Fruit fly (Drosophila melanogaster) whole organism, embryonic: ENCODE results near the gene Sbp2.
A peak's percentile ranks its signal among the peaks of the same experiment; 100 is the strongest.

Experiments used
- Adf1 ChIP-seq: fragments of 200-800 bp; sonication (Bioruptor generic); IDR thresholded peaks from 2 replicates; pipeline ENCODE4 v1.3.6; 2022; ENCODE audit warnings: missing biosample characterization, missing genetic modification characterization
- Atf6 ChIP-seq: fragments of 200-800 bp; sonication (Bioruptor generic); IDR thresholded peaks from 2 replicates; pipeline ENCODE4 v1.3.6; 2022; ENCODE audit warnings: missing biosample characterization, missing genetic modification characterization
- Awh ChIP-seq: fragments of 200-800 bp; sonication (Bioruptor generic); IDR thresholded peaks from 2 replicates; pipeline ENCODE4, ENCODE4 v1.3.6; 2022; ENCODE audit warnings: missing biosample characterization, missing genetic modification characterization
- BtbVII ChIP-seq: fragments of 200-800 bp; sonication (Bioruptor generic); optimal IDR thresholded peaks from 3 replicates; lab custom pipeline; 2017; ENCODE audit warnings: missing biosample characterization, mild to moderate bottlenecking, missing genetic modification characterization
- CG11085 ChIP-seq: fragments of 200-800 bp; sonication (Bioruptor generic); IDR thresholded peaks from 2 replicates; pipeline ENCODE4 v1.3.6; 2022; ENCODE audit warnings: missing biosample characterization, missing genetic modification characterization
- CG11560 ChIP-seq: fragments of 200-800 bp; sonication (Bioruptor generic); IDR thresholded peaks from 3 replicates; pipeline ENCODE4 v1.3.6; 2022; ENCODE audit warnings: missing biosample characterization, missing genetic modification characterization
- CG12744 ChIP-seq: fragments of 200-800 bp; sonication (Bioruptor generic); optimal IDR thresholded peaks from 2 replicates; lab custom pipeline; 2016; ENCODE audit warnings: missing biosample characterization, missing genetic modification characterization
- CG1603 ChIP-seq: fragments of 200-800 bp; sonication (Bioruptor generic); optimal IDR thresholded peaks from 2 replicates; lab custom pipeline; 2019; ENCODE audit warnings: missing biosample characterization, mild to moderate bottlenecking, missing genetic modification characterization, moderate library complexity
- CG17568 ChIP-seq: fragments of 200-800 bp; sonication (Bioruptor generic); optimal IDR thresholded peaks from 2 replicates; lab custom pipeline; 2018; ENCODE audit warnings: missing biosample characterization, mild to moderate bottlenecking, missing genetic modification characterization, moderate library complexity
- CG18262 ChIP-seq: fragments of 200-800 bp; optimal IDR thresholded peaks from 3 replicates; lab custom pipeline; 2019; ENCODE audit warnings: missing biosample characterization, mild to moderate bottlenecking, missing genetic modification characterization, moderate library complexity
- CG2129 ChIP-seq: fragments of 200-800 bp; sonication (Bioruptor generic); IDR thresholded peaks from 2 replicates; pipeline ENCODE4 v1.3.6; 2022; ENCODE audit warnings: missing biosample characterization, missing genetic modification characterization; ENCODE audit not compliant: partially characterized antibody
- CG31224 ChIP-seq: fragments of 200-800 bp; sonication (Bioruptor generic); IDR thresholded peaks from 2 replicates; pipeline ENCODE4 v1.3.6; 2022; ENCODE audit warnings: missing biosample characterization, missing genetic modification characterization
- CG3281 ChIP-seq: fragments of 200-800 bp; sonication (Bioruptor generic); optimal IDR thresholded peaks from 3 replicates; lab custom pipeline; 2017; ENCODE audit warnings: missing biosample characterization, mild to moderate bottlenecking, missing genetic modification characterization
- CG4424 ChIP-seq: fragments of 200-800 bp; sonication (Bioruptor generic); optimal IDR thresholded peaks from 3 replicates; lab custom pipeline; 2016; ENCODE audit warnings: missing biosample characterization, missing genetic modification characterization
- CG4617 ChIP-seq: fragments of 200-800 bp; sonication (Bioruptor generic); optimal IDR thresholded peaks from 3 replicates; lab custom pipeline; 2016; ENCODE audit warnings: missing biosample characterization, missing genetic modification characterization, borderline replicate concordance
- CG4820 ChIP-seq: fragments of 200-800 bp; sonication (Bioruptor generic); optimal IDR thresholded peaks from 3 replicates; lab custom pipeline; 2016; ENCODE audit warnings: missing biosample characterization, missing genetic modification characterization
- CG6654 ChIP-seq: fragments of 200-800 bp; sonication (Bioruptor generic); optimal IDR thresholded peaks from 2 replicates; lab custom pipeline; 2017; ENCODE audit warnings: missing biosample characterization, mild to moderate bottlenecking, missing genetic modification characterization
- CG6791 ChIP-seq: fragments of 200-800 bp; sonication (Bioruptor generic); IDR thresholded peaks from 3 replicates; pipeline ENCODE4 v1.3.6; 2022; ENCODE audit warnings: missing biosample characterization, missing genetic modification characterization; ENCODE audit not compliant: partially characterized antibody
- CG7928 ChIP-seq: fragments of 200-800 bp; sonication (Bioruptor generic); optimal IDR thresholded peaks from 2 replicates; lab custom pipeline; 2017; ENCODE audit warnings: missing biosample characterization, mild to moderate bottlenecking, missing genetic modification characterization
- CG7963 ChIP-seq: fragments of 200-800 bp; sonication (Bioruptor generic); IDR thresholded peaks from 3 replicates; pipeline ENCODE4 v1.3.6; 2022; ENCODE audit warnings: missing biosample characterization, missing genetic modification characterization; ENCODE audit not compliant: partially characterized antibody
- CG9876 ChIP-seq: fragments of 200-800 bp; sonication (Bioruptor generic); optimal IDR thresholded peaks from 2 replicates; lab custom pipeline; 2016; ENCODE audit warnings: missing biosample characterization, missing genetic modification characterization
- CoRest ChIP-seq: fragments of 200-800 bp; sonication (Bioruptor generic); optimal IDR thresholded peaks from 3 replicates; lab custom pipeline; 2018; ENCODE audit warnings: missing biosample characterization, mild to moderate bottlenecking, missing genetic modification characterization, moderate library complexity
- Dbx ChIP-seq: fragments of 200-800 bp; sonication (Bioruptor generic); IDR thresholded peaks from 3 replicates; pipeline ENCODE4 v1.3.6; 2022; ENCODE audit warnings: missing biosample characterization, missing genetic modification characterization
- Deaf1 ChIP-seq: fragments of 200-800 bp; optimal IDR thresholded peaks from 3 replicates; lab custom pipeline; 2019; ENCODE audit warnings: missing biosample characterization, mild to moderate bottlenecking, missing genetic modification characterization, moderate library complexity
- Dip2 ChIP-seq: fragments of 200-800 bp; sonication (Bioruptor generic); IDR thresholded peaks from 2 replicates; pipeline ENCODE4 v1.3.6; 2022; ENCODE audit warnings: missing biosample characterization, missing genetic modification characterization
- H15 ChIP-seq: fragments of 200-800 bp; sonication (Bioruptor generic); IDR thresholded peaks from 3 replicates; pipeline ENCODE4 v1.3.6; 2022; ENCODE audit warnings: missing biosample characterization, missing genetic modification characterization
- Hr78 ChIP-seq, 2 experiments: fragments of 200-800 bp in 1 of 2; fragments of >200 bp in 1 of 2; sonication (Bioruptor generic) in 1 of 2; optimal IDR thresholded peaks; 2 replicates each; lab custom pipeline; 2017 to 2019; ENCODE audit warnings: missing biosample characterization in 2 of 2, missing genetic modification characterization in 2 of 2, mild to moderate bottlenecking in 1 of 2, moderate library complexity in 1 of 2
- Max ChIP-seq: fragments of 200-800 bp; sonication (Bioruptor generic); optimal IDR thresholded peaks from 2 replicates; lab custom pipeline; 2016; ENCODE audit warnings: missing biosample characterization, mild to moderate bottlenecking, missing genetic modification characterization
- Optix ChIP-seq: fragments of 200-800 bp; sonication (Bioruptor generic); IDR thresholded peaks from 3 replicates; pipeline ENCODE4 v1.3.6; 2022; ENCODE audit warnings: missing biosample characterization, missing genetic modification characterization
- Scr ChIP-seq: fragments of 200-800 bp; sonication (Bioruptor generic); IDR thresholded peaks from 2 replicates; pipeline ENCODE4 v1.3.6; 2022; ENCODE audit warnings: missing biosample characterization, missing genetic modification characterization; ENCODE audit not compliant: partially characterized antibody
- Taf1 ChIP-seq: fragments of 200-800 bp; sonication (Bioruptor generic); IDR thresholded peaks from 2 replicates; pipeline ENCODE4 v1.3.6; 2022; ENCODE audit warnings: missing biosample characterization, missing genetic modification characterization
- ara ChIP-seq: fragments of 200-800 bp; sonication (Bioruptor generic); IDR thresholded peaks from 2 replicates; pipeline ENCODE4 v1.3.6; 2022; ENCODE audit warnings: missing biosample characterization, missing genetic modification characterization
- chn ChIP-seq: fragments of 200-800 bp; sonication (Bioruptor generic); optimal IDR thresholded peaks from 2 replicates; lab custom pipeline; 2016; ENCODE audit warnings: missing biosample characterization, missing genetic modification characterization
- crc ChIP-seq: fragments of 200-800 bp; sonication (Bioruptor generic); optimal IDR thresholded peaks from 2 replicates; lab custom pipeline; 2016; ENCODE audit warnings: missing biosample characterization, missing genetic modification characterization
- crp ChIP-seq, 2 experiments: fragments of 200-800 bp; sonication (Bioruptor generic); optimal IDR thresholded peaks; 2 replicates in 1 of 2; 3 replicates in 1 of 2; lab custom pipeline; 2017; ENCODE audit warnings: missing biosample characterization in 2 of 2, missing genetic modification characterization in 2 of 2, mild to moderate bottlenecking in 1 of 2, moderate library complexity in 1 of 2
- dati ChIP-seq: fragments of 200-800 bp; sonication (Bioruptor generic); IDR thresholded peaks from 2 replicates; pipeline ENCODE4 v1.3.6; 2022; ENCODE audit warnings: missing biosample characterization, missing genetic modification characterization
- disco-r ChIP-seq: fragments of 200-800 bp; sonication (Bioruptor generic); optimal IDR thresholded peaks from 2 replicates; lab custom pipeline; 2016; ENCODE audit warnings: missing biosample characterization, missing genetic modification characterization
- fd64A ChIP-seq: fragments of 200-800 bp; sonication (Bioruptor generic); optimal IDR thresholded peaks from 3 replicates; lab custom pipeline; 2018; ENCODE audit warnings: missing biosample characterization, mild to moderate bottlenecking, missing genetic modification characterization
- gsb ChIP-seq: fragments of 200-800 bp; sonication (Bioruptor generic); IDR thresholded peaks from 2 replicates; pipeline ENCODE4 v1.3.6; 2022; ENCODE audit warnings: missing biosample characterization, missing genetic modification characterization
- jumu ChIP-seq: fragments of 200-800 bp; sonication (Bioruptor generic); optimal IDR thresholded peaks from 3 replicates; lab custom pipeline; 2016; ENCODE audit warnings: missing biosample characterization, missing genetic modification characterization
- kah ChIP-seq: fragments of 200-800 bp; sonication (Bioruptor generic); optimal IDR thresholded peaks from 2 replicates; lab custom pipeline; 2018; ENCODE audit warnings: missing biosample characterization, mild to moderate bottlenecking, missing genetic modification characterization
- luna ChIP-seq: fragments of 200-800 bp; sonication (Bioruptor generic); optimal IDR thresholded peaks from 2 replicates; lab custom pipeline; 2016; ENCODE audit warnings: missing biosample characterization, missing genetic modification characterization
- nerfin-2 ChIP-seq: fragments of 200-800 bp; sonication (Bioruptor generic); IDR thresholded peaks from 2 replicates; pipeline ENCODE4 v1.3.6; 2022; ENCODE audit warnings: missing biosample characterization, missing genetic modification characterization; ENCODE audit not compliant: partially characterized antibody
- peb ChIP-seq: fragments of 200-800 bp; sonication (Bioruptor generic); IDR thresholded peaks from 2 replicates; pipeline ENCODE4 v1.3.6; 2022; ENCODE audit warnings: missing biosample characterization, missing genetic modification characterization
- run ChIP-seq: fragments of 200-800 bp; sonication (Bioruptor generic); optimal IDR thresholded peaks from 3 replicates; lab custom pipeline; 2018; ENCODE audit warnings: missing biosample characterization, mild to moderate bottlenecking, missing genetic modification characterization
- scrt ChIP-seq: fragments of 200-800 bp; sonication (Bioruptor generic); optimal IDR thresholded peaks from 2 replicates; lab custom pipeline; 2018; ENCODE audit warnings: missing biosample characterization, mild to moderate bottlenecking, missing genetic modification characterization, moderate library complexity
- sens ChIP-seq: fragments of 200-800 bp; sonication (Bioruptor generic); peaks from one replicate; lab custom pipeline; 2016; ENCODE audit warnings: missing biosample characterization, missing genetic modification characterization
- sqz ChIP-seq: fragments of 200-800 bp; sonication (Bioruptor generic); optimal IDR thresholded peaks from 3 replicates; lab custom pipeline; 2018; ENCODE audit warnings: missing biosample characterization, mild to moderate bottlenecking, missing genetic modification characterization
- sug ChIP-seq: fragments of 200-800 bp; optimal IDR thresholded peaks from 2 replicates; lab custom pipeline; 2019; ENCODE audit warnings: missing biosample characterization, mild to moderate bottlenecking, missing genetic modification characterization, moderate library complexity

The Sbp2 gene

dm6 chr3L:8289336-8290258 is 14.4 kb upstream of the Sbp2 start, which contains the start of gene cert (continued):
- TF ChIP-seq CG2129 (peak; percentile 76), fd64A (GFP tag; lab: Kevin White, UChicago) (no peak), Atf6 (GFP tag; lab: Robert Waterston, UW) (0 out of 2 replicates have a peak, but pooled peaks have one; percentile 14), crp (GFP tag; optimal IDR thresholded peaks at IDR 0.05; lab: Kevin White, UChicago) (peak in 1 of 2 experiments; percentile 75), sens (peak; percentile 93), Dbx (GFP tag; lab: Robert Waterston, UW) (peak; percentile 36; the same call in 1 of the 3 replicates), Max (GFP tag; lab: Kevin White, UChicago) (peak; percentile 25), CG4820 (no peak), CG11085 (GFP tag; lab: Robert Waterston, UW) (no peak), run (tag; lab: Kevin White, UChicago) (no peak), CoRest (tag; lab: Kevin White, UChicago) (peak; percentile 33), crc (GFP tag; lab: Kevin White, UChicago) (no peak), chn (no peak), Taf1 (GFP tag; lab: Robert Waterston, UW) (no peak), kah (GFP tag; lab: Kevin White, UChicago) (peak; percentile 94), CG18262 (tag; lab: Kevin White, UChicago) (no peak), CG4617 (peak; percentile 37), CG7963 (GFP tag; lab: Robert Waterston, UW) (peak; percentile 81), Awh (GFP tag; lab: Robert Waterston, UW) (0 out of 2 replicates have a peak, but pooled peaks have one; percentile 25), CG31224 (GFP tag; lab: Robert Waterston, UW) (no peak), jumu (GFP tag; lab: Kevin White, UChicago) (no peak), disco-r (GFP tag; lab: Kevin White, UChicago) (no peak), Optix (GFP tag; lab: Robert Waterston, UW) (no peak), CG9876 (GFP tag; lab: Kevin White, UChicago) (no peak), peb (GFP tag; lab: Robert Waterston, UW) (no peak), CG4424 (GFP tag; lab: Kevin White, UChicago) (peak; percentile 43), Deaf1 (tag; lab: Kevin White, UChicago) (peak; percentile 12), Hr78 (GFP tag; optimal IDR thresholded peaks at IDR 0.05; lab: Kevin White, UChicago) (peak in 1 of 2 experiments; percentile 76), dati (no peak), CG1603 (tag; lab: Kevin White, UChicago) (peak; percentile 38), scrt (GFP tag; lab: Kevin White, UChicago) (peak; percentile 26), H15 (no peak), ara (GFP tag; lab: Robert Waterston, UW) (no peak), sug (tag; lab: Kevin White, UChicago) (peak; percentile 76), gsb (GFP tag; lab: Robert Waterston, UW) (no peak), sqz (GFP tag; lab: Kevin White, UChicago) (peak; percentile 31), CG6791 (GFP tag; lab: Robert Waterston, UW) (peak; percentile 89), CG6654 (GFP tag; lab: Kevin White, UChicago) (no peak), CG11560 (tag; lab: Robert Waterston, UW) (no peak), CG12744 (GFP tag; lab: Kevin White, UChicago) (no peak), BtbVII (no peak), luna (no peak), nerfin-2 (peak; percentile 86), CG3281 (no peak), Scr (GFP tag; lab: Robert Waterston, UW) (peak; percentile 92), CG17568 (peak; percentile 33), Adf1 (GFP tag; lab: Robert Waterston, UW) (peak; percentile 17), CG7928 (no peak), Dip2 (GFP tag; lab: Robert Waterston, UW) (no peak)
